Worm (Caenorhabditis elegans) whole organism, L2 larva: Measurements from ENCODE around the gene F32D8.1.

Experiments used
- nhr-11 ChIP-seq: fragments of 150-350 bp; optimal IDR thresholded peaks from 2 replicates; lab custom pipeline; 2014; ENCODE audit warnings: missing biosample characterization, missing genetic modification characterization
- nhr-12 ChIP-seq: fragments of 150-350 bp; optimal IDR thresholded peaks from 2 replicates; lab custom pipeline; 2014; ENCODE audit warnings: missing biosample characterization, missing genetic modification characterization

DNA sequence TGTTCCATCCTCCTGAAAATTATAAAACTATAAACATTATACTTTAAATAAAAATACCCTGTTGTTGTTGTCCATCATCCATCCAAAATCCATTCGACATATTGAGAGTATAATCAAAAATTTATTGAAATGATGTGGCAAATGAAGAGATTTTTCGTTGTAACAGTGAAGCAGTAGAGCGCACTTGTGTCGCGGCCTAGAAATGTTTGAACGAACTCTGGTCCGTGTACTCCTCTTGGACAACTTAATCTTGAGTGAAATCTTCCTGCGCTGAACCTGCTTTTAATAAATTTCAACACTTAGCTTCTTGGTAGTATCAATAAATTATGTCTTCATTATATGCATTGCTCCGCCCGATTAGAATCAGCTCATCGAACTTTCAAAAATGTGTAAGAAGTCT, 14.0 kb downstream of the F32D8.1 start, which contains the start of the genes F32D8.14 and F32D8.5:
- TF ChIP-seq nhr-11: no peak
- TF ChIP-seq nhr-12: no peak
